Worm (Caenorhabditis elegans) whole organism, mixed stage, embryonic: ENCODE data around the gene C06G3.3.

Experiments used
- blmp-1 ChIP-seq: fragments of 150-350 bp; optimal IDR thresholded peaks from 2 replicates; lab custom pipeline; 2014; ENCODE audit warnings: missing biosample characterization, missing genetic modification characterization
- ces-1 ChIP-seq: fragments of 150-350 bp; optimal IDR thresholded peaks from 2 replicates; lab custom pipeline; 2014; ENCODE audit warnings: missing biosample characterization, missing genetic modification reagents, missing genetic modification characterization
- elt-1 ChIP-seq: sonication (generic microtip); optimal IDR thresholded peaks from 2 replicates; lab custom pipeline; 2017; ENCODE audit warnings: missing genetic modification characterization, mild to moderate bottlenecking, missing compliant biosample characterization, antibody characterized with exemption, moderate library complexity, borderline replicate concordance; ENCODE audit not compliant: insufficient read depth
- elt-3 ChIP-seq: fragments of 150-350 bp; optimal IDR thresholded peaks from 2 replicates; lab custom pipeline; 2014; ENCODE audit warnings: missing biosample characterization, missing genetic modification characterization
- lsy-2 ChIP-seq: fragments of 150-350 bp; optimal IDR thresholded peaks from 2 replicates; lab custom pipeline; 2014; ENCODE audit warnings: missing biosample characterization, missing genetic modification characterization
- nhr-237 ChIP-seq: fragments of 150-350 bp; optimal IDR thresholded peaks from 2 replicates; lab custom pipeline; 2014; ENCODE audit warnings: missing biosample characterization, missing genetic modification characterization
- pha-4 ChIP-seq: fragments of 150-350 bp; optimal IDR thresholded peaks from 2 replicates; lab custom pipeline; 2018; ENCODE audit warnings: missing biosample characterization, missing genetic modification reagents, missing genetic modification characterization
- ztf-11 ChIP-seq: fragments of 150-350 bp; optimal IDR thresholded peaks from 2 replicates; lab custom pipeline; 2014; ENCODE audit warnings: missing biosample characterization, missing genetic modification characterization

ce11 chrIV:6999206-6999605 lies 36.7 kb upstream of the C06G3.3 start, which contains the start of gene C25A8.5:
- TF ChIP-seq ces-1 (GFP tag; lab: Kevin White, UChicago) = no peak
- TF ChIP-seq elt-3 (tag; lab: Kevin White, UChicago) = no peak
- TF ChIP-seq nhr-237 = no peak
- no peak for TF ChIP-seq blmp-1 (tag; lab: Kevin White, UChicago)
- TF ChIP-seq lsy-2 = no peak
- no peak for TF ChIP-seq ztf-11 (tag; lab: Kevin White, UChicago)
- TF ChIP-seq pha-4 (tag; lab: Kevin White, UChicago) = no peak
- TF ChIP-seq elt-1 (tag; lab: Kevin White, UChicago) = no peak
